Worm (Caenorhabditis elegans) whole organism, young adult: Measurements from ENCODE around the gene Y38F2AR.10.

ENCODE experiments used
- Y67H2A.10 ChIP-seq: fragments of 200-800 bp; sonication (Bioruptor generic); conservative IDR thresholded peaks from 2 replicates; pipeline ENCODE4 v1.3.6; 2022; ENCODE audit warnings: missing genetic modification reagents, missing genetic modification characterization, missing compliant biosample characterization
- ZK185.1 ChIP-seq: sonication (generic microtip); optimal IDR thresholded peaks from 2 replicates; lab custom pipeline; 2016; ENCODE audit warnings: mild to moderate bottlenecking, missing genetic modification characterization, missing compliant biosample characterization; ENCODE audit not compliant: poor library complexity, severe bottlenecking
- ama-1 ChIP-seq, 3 experiments: fragments of 150-350 bp in 1 of 3; sonication (generic microtip) in 2 of 3; optimal IDR thresholded peaks; 2 replicates each; lab custom pipeline; 2014 to 2018; ENCODE audit warnings: missing biosample characterization in 2 of 3, missing genetic modification characterization in 2 of 3, missing genetic modification reagents in 2 of 3
- him-1 ChIP-seq: sonication (generic microtip); optimal IDR thresholded peaks from 2 replicates; lab custom pipeline; 2016; ENCODE audit warnings: missing genotype, missing genetic modification reagents, missing genetic modification characterization, missing compliant biosample characterization
- pha-4 ChIP-seq: fragments of 150-350 bp; sonication (generic microtip); optimal IDR thresholded peaks from 2 replicates; lab custom pipeline; 2014; ENCODE audit warnings: missing biosample characterization, missing genetic modification reagents, missing genetic modification characterization
- ztf-3 ChIP-seq: fragments of 200-800 bp; sonication (Bioruptor generic); optimal IDR thresholded peaks from 2 replicates; lab custom pipeline; 2018; ENCODE audit warnings: mild to moderate bottlenecking, missing genetic modification characterization, missing compliant biosample characterization

DNA sequence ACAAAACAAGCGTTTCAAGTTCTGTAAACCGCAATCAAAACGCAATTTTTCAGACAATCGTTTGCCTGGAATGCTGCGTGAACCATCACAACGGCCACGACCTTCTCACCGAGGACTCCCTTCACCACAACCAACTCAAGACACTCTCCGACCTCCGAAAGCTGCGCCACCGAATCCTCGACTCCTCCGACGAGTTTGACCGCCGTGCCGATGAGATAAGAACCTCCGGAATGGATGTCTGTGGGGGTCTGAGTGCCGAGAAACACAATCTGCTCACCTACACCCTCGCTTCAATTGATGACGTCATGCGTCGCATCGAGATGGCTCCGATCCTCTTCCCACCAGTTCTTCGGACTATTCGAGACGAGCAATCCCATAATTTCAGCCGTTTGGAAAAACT is 35.0 kb upstream of the Y38F2AR.10 start:
- TF ChIP-seq Y67H2A.10 (GFP tag; lab: Robert Waterston, UW) = no peak
- TF ChIP-seq ztf-3 (GFP tag; lab: Kevin White, UChicago) = no peak
- no peak for TF ChIP-seq ama-1 (optimal IDR thresholded peaks at IDR 0.05; lab: Kevin White, UChicago)
- no peak for TF ChIP-seq ama-1 (GFP tag; optimal IDR thresholded peaks at IDR 0.05; lab: Kevin White, UChicago)
- TF ChIP-seq pha-4 (tag; lab: Kevin White, UChicago) = no peak
- no peak for TF ChIP-seq ZK185.1 (tag; lab: Kevin White, UChicago)
- TF ChIP-seq him-1 (tag; lab: Kevin White, UChicago) = no peak
